Fruit fly (Drosophila melanogaster): Measurements from ENCODE around the gene CHOp24.

The CHOp24 gene

dm6 chrX:4540430-4540932 lies at the start of gene CHOp24, which contains the start of gene rb:
CHOp24 (plus strand) TSS chrX:4540908.
rb (minus strand) TSS chrX:4540626.
- TF ChIP-seq GATAd (GFP tag; optimal IDR thresholded peaks at IDR 0.05): no peak
- peak; percentile 45 for TF ChIP-seq Sp1 (GFP tag; optimal IDR thresholded peaks at IDR 0.05)
- peak; percentile 43 for TF ChIP-seq HLH106 (tag; optimal IDR thresholded peaks at IDR 0.05)
- TF ChIP-seq psq (GFP tag; optimal IDR thresholded peaks at IDR 0.05): peak; percentile 14
- TF ChIP-seq dl (GFP tag; optimal IDR thresholded peaks at IDR 0.05; ENCODE audit: insufficient read depth in 1 of 2, partially characterized antibody in 2 of 2): no peak
- TF ChIP-seq Dif (GFP tag; optimal IDR thresholded peaks at IDR 0.05; ENCODE audit: partially characterized antibody): no peak
- TF ChIP-seq CG9705 (GFP tag; optimal IDR thresholded peaks at IDR 0.05): peak; percentile 24
- TF ChIP-seq CrebA (GFP tag; optimal IDR thresholded peaks at IDR 0.05; ENCODE audit: borderline replicate concordance): no peak
- TF ChIP-seq dsf (GFP tag; optimal IDR thresholded peaks at IDR 0.05; ENCODE audit: borderline replicate concordance): no peak
- TF ChIP-seq Jra (GFP tag; optimal IDR thresholded peaks at IDR 0.05): peak; percentile 65

dm6 chrX:4493192-4493900 lies 47.4 kb upstream of the CHOp24 start:
- TF ChIP-seq psq (GFP tag; optimal IDR thresholded peaks at IDR 0.05) (peak; percentile 1), CrebA (GFP tag; optimal IDR thresholded peaks at IDR 0.05; ENCODE audit: borderline replicate concordance) (no peak)

- TF ChIP-seq foxo (GFP tag; optimal IDR thresholded peaks at IDR 0.05) (peak in 1 of 2 experiments; percentile 39), Abd-B (GFP tag; optimal IDR thresholded peaks at IDR 0.05) (no peak), Hnf4 (GFP tag; optimal IDR thresholded peaks at IDR 0.05) (peak; percentile 8), usp (GFP tag; optimal IDR thresholded peaks at IDR 0.05) (no peak), ey (GFP tag; optimal IDR thresholded peaks at IDR 0.05) (peak; percentile 25), HLH106 (tag; optimal IDR thresholded peaks at IDR 0.05) (no peak), Rel (GFP tag; optimal IDR thresholded peaks at IDR 0.05) (no peak), Rel (tag; optimal IDR thresholded peaks at IDR 0.05) (no peak), h (GFP tag; optimal IDR thresholded peaks at IDR 0.05) (peak; percentile 36), dmrt93B (GFP tag; optimal IDR thresholded peaks at IDR 0.05) (no peak), Hr78 (GFP tag; optimal IDR thresholded peaks at IDR 0.05) (no peak), fru (GFP tag; optimal IDR thresholded peaks at IDR 0.05) (peak; percentile 29), rgr (GFP tag; optimal IDR thresholded peaks at IDR 0.05) (peak; percentile 16)
Measured at dm6 chrX:4498234-4498633, 42.5 kb upstream of the CHOp24 start.

- TF ChIP-seq h (GFP tag; optimal IDR thresholded peaks at IDR 0.05) (peak; percentile 43), lola (GFP tag; optimal IDR thresholded peaks at IDR 0.05) (no peak), Mio (GFP tag; optimal IDR thresholded peaks at IDR 0.05) (no peak), usp (GFP tag; optimal IDR thresholded peaks at IDR 0.05) (no peak), dmrt93B (GFP tag; optimal IDR thresholded peaks at IDR 0.05) (peak; percentile 19), fru (GFP tag; optimal IDR thresholded peaks at IDR 0.05) (peak; percentile 48), tai (GFP tag; optimal IDR thresholded peaks at IDR 0.05) (no peak), Dif (GFP tag; optimal IDR thresholded peaks at IDR 0.05; ENCODE audit: partially characterized antibody) (no peak), dl (GFP tag; optimal IDR thresholded peaks at IDR 0.05; ENCODE audit: insufficient read depth in 1 of 2, partially characterized antibody in 2 of 2) (no peak), CG9705 (GFP tag; optimal IDR thresholded peaks at IDR 0.05) (no peak), GATAd (GFP tag; optimal IDR thresholded peaks at IDR 0.05) (no peak), Hr78 (GFP tag; optimal IDR thresholded peaks at IDR 0.05) (no peak), Hr83 (GFP tag; optimal IDR thresholded peaks at IDR 0.05; ENCODE audit: poor library complexity, severe bottlenecking) (no peak), jim (GFP tag; optimal IDR thresholded peaks at IDR 0.05) (no peak), Hnf4 (GFP tag; optimal IDR thresholded peaks at IDR 0.05) (peak; percentile 32), br (GFP tag; optimal IDR thresholded peaks at IDR 0.05) (peak; percentile 34), HLH106 (tag; optimal IDR thresholded peaks at IDR 0.05) (peak; percentile 50), Abd-B (GFP tag; optimal IDR thresholded peaks at IDR 0.05) (no peak), sv (GFP tag; optimal IDR thresholded peaks at IDR 0.05) (no peak), Dfd (GFP tag; optimal IDR thresholded peaks at IDR 0.05) (no peak), Rel (GFP tag; optimal IDR thresholded peaks at IDR 0.05) (no peak), Rel (tag; optimal IDR thresholded peaks at IDR 0.05) (no peak), pan (optimal IDR thresholded peaks at IDR 0.05) (no peak), Jra (GFP tag; optimal IDR thresholded peaks at IDR 0.05) (no peak), psq (GFP tag; optimal IDR thresholded peaks at IDR 0.05) (peak; percentile 13), Vsx2 (GFP tag; optimal IDR thresholded peaks at IDR 0.05; ENCODE audit: partially characterized antibody) (no peak), rgr (GFP tag; optimal IDR thresholded peaks at IDR 0.05) (peak; percentile 44), woc (GFP tag; optimal IDR thresholded peaks at IDR 0.05) (peak; percentile 7), sage (GFP tag; optimal IDR thresholded peaks at IDR 0.05) (no peak), Sp1 (GFP tag; optimal IDR thresholded peaks at IDR 0.05) (peak; percentile 19), ey (GFP tag; optimal IDR thresholded peaks at IDR 0.05) (peak; percentile 50), foxo (GFP tag; optimal IDR thresholded peaks at IDR 0.05) (peak in 1 of 2 experiments; percentile 58), Myc (optimal IDR thresholded peaks at IDR 0.05) (no peak), CG32264 (GFP tag; optimal IDR thresholded peaks at IDR 0.05) (no peak), N (GFP tag; optimal IDR thresholded peaks at IDR 0.05) (no peak), CrebA (GFP tag; optimal IDR thresholded peaks at IDR 0.05; ENCODE audit: borderline replicate concordance) (no peak), OdsH (GFP tag; optimal IDR thresholded peaks at IDR 0.05) (peak; percentile 45), dsf (GFP tag; optimal IDR thresholded peaks at IDR 0.05; ENCODE audit: borderline replicate concordance) (no peak), brk (GFP tag; optimal IDR thresholded peaks at IDR 0.05) (no peak)
Measured at dm6 chrX:4503542-4503941, 37.2 kb upstream of the CHOp24 start.
